Worm (Caenorhabditis elegans) whole organism, L4/young adult: Measurements from ENCODE around the gene npr-26.

ENCODE experiments used
- W03F9.2 ChIP-seq: fragments of 150-350 bp; optimal IDR thresholded peaks from 2 replicates; lab custom pipeline; 2014; ENCODE audit warnings: missing biosample characterization, missing genetic modification characterization
- him-1 ChIP-seq: sonication (generic microtip); optimal IDR thresholded peaks from 2 replicates; lab custom pipeline; 2016; ENCODE audit warnings: missing genotype, missing genetic modification reagents, missing genetic modification characterization, missing compliant biosample characterization

DNA sequence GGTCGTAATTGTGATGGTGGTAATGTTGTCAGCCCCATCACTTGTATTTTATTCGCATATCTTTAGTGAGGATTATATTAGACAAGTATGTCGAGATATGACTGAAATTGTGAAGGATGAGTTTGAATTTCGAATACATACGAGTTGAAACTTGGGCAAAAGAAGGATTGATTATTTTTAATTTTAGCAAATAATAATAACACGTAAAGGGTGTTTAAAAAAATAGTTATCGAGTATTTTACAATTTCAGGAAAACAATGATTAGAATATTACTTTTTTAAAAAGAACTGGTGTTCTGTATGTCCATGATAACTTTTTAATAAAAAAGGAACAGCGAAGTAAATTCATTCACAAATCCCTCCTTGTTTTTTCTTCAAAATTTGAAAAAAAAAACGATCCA, 32.8 kb upstream of the npr-26 start, which contains the start of gene F11E6.8:
- TF ChIP-seq him-1 (tag; lab: Kevin White, UChicago) (no peak), W03F9.2 (tag; lab: Kevin White, UChicago) (no peak)
